Worm (Caenorhabditis elegans) whole organism, L3 larva: ENCODE measurements around the gene nlp-11.

Source experiments
- R02D3.7 ChIP-seq: fragments of 150-350 bp; optimal IDR thresholded peaks from 2 replicates; lab custom pipeline; 2014; ENCODE audit warnings: missing biosample characterization, missing genetic modification characterization
- ZK546.5 ChIP-seq: sonication (generic microtip); optimal IDR thresholded peaks from 2 replicates; lab custom pipeline; 2017; ENCODE audit warnings: missing biosample characterization, missing genetic modification characterization
- elt-1 ChIP-seq: fragments of 150-350 bp; optimal IDR thresholded peaks from 2 replicates; lab custom pipeline; 2014; ENCODE audit warnings: missing biosample characterization, missing genetic modification characterization
- lin-15B ChIP-seq: fragments of 150-350 bp; optimal IDR thresholded peaks from 2 replicates; lab custom pipeline; 2014; ENCODE audit warnings: missing biosample characterization, missing genetic modification characterization
- mdl-1 ChIP-seq: fragments of 150-350 bp; optimal IDR thresholded peaks from 2 replicates; lab custom pipeline; 2014; ENCODE audit warnings: missing biosample characterization, missing genetic modification characterization
- nhr-25 ChIP-seq: sonication (generic microtip); optimal IDR thresholded peaks from 2 replicates; lab custom pipeline; 2017; ENCODE audit warnings: missing biosample characterization, missing genetic modification characterization
- nhr-76 ChIP-seq: fragments of 150-350 bp; sonication (generic microtip); optimal IDR thresholded peaks from 5 replicates; lab custom pipeline; 2014; ENCODE audit warnings: missing biosample characterization, missing genetic modification characterization
- nhr-77 ChIP-seq: fragments of 150-350 bp; optimal IDR thresholded peaks from 2 replicates; lab custom pipeline; 2014; ENCODE audit warnings: missing biosample characterization, missing genetic modification characterization
- unc-62 ChIP-seq: fragments of 150-350 bp; sonication (generic microtip); optimal IDR thresholded peaks from 4 replicates; lab custom pipeline; 2014; ENCODE audit warnings: missing biosample characterization, missing genetic modification reagents, missing genetic modification characterization
- zag-1 ChIP-seq: fragments of 150-350 bp; optimal IDR thresholded peaks from 2 replicates; lab custom pipeline; 2014; ENCODE audit warnings: missing biosample characterization, missing genetic modification characterization

DNA sequence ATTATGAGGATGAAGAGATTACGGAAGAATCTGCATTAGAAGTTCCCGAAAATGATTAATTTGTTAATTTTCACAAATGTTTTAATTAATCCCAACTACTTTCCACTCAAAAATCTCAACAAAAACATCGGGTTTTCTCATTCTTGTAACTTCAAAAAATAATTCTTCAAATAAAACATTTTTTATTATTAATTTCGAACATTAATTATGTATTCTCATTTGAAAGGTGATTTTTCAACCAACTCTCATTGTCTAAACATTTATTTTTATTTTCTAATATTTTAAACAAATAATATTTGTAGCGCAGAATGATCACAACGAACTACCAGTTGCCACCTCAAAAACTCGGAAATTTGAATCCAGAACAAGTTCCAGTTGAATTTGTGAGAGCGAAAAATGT, 20.4 kb downstream of the nlp-11 start, which contains the start of gene ZK1320.7:
- TF ChIP-seq lin-15B (tag; lab: Kevin White, UChicago), result no peak
- TF ChIP-seq nhr-25 (tag; lab: Kevin White, UChicago), result no peak
- no peak for TF ChIP-seq unc-62 (GFP tag; lab: Kevin White, UChicago)
- no peak for TF ChIP-seq elt-1 (tag; lab: Kevin White, UChicago)
- TF ChIP-seq zag-1 (tag; lab: Kevin White, UChicago), result no peak
- TF ChIP-seq mdl-1, result no peak
- no peak for TF ChIP-seq R02D3.7 (tag; lab: Kevin White, UChicago)
- no peak for TF ChIP-seq nhr-77 (tag; lab: Kevin White, UChicago)
- no peak for TF ChIP-seq ZK546.5 (tag; lab: Kevin White, UChicago)
- TF ChIP-seq nhr-76, result no peak
